Worm (Caenorhabditis elegans): ENCODE data around the gene F54G2.1.

F54G2.1 gene

ce11 chrX:2613077-2613476 lies 51.1 kb downstream of the F54G2.1 start (continued):
- TF ChIP-seq die-1 (tag; optimal IDR thresholded peaks at IDR 0.05) (peak; percentile 76), atf-7 (tag; optimal IDR thresholded peaks at IDR 0.05) (peak; percentile 58), egl-18 (GFP tag; IDR thresholded peaks at IDR 0.05) (peak; percentile 48; the same call in 1 of the 2 replicates), ccch-3 (GFP tag; optimal IDR thresholded peaks at IDR 0.05) (no peak), cebp-1 (GFP tag; IDR thresholded peaks at IDR 0.05) (0 out of 2 replicates have a peak, but pooled peaks have one; percentile 44), cebp-1 (tag; optimal IDR thresholded peaks at IDR 0.05) (peak; percentile 79), F57A8.1 (GFP tag; optimal IDR thresholded peaks at IDR 0.05) (peak; percentile 76), snpc-1.1 (tag; optimal IDR thresholded peaks at IDR 0.05; ENCODE audit: insufficient read depth) (peak; percentile 32)

- TF ChIP-seq akir-1 (GFP tag; optimal IDR thresholded peaks at IDR 0.05) (no peak), cebp-1 (GFP tag; IDR thresholded peaks at IDR 0.05) (no peak), cebp-1 (tag; optimal IDR thresholded peaks at IDR 0.05) (peak; percentile 54), Y53G8AR.9 (GFP tag; conservative IDR thresholded peaks at IDR 0.05) (no peak), F57C9.4 (tag; optimal IDR thresholded peaks at IDR 0.05) (no peak)
Measured at ce11 chrX:2607522-2608278, 56.5 kb downstream of the F54G2.1 start, which contains the start of gene T03G6.1. Gene T03G6.1 (plus strand): TSS chrX:2608228.

ce11 chrX:2604358-2605016 lies 59.7 kb downstream of the F54G2.1 start:
- no peak for TF ChIP-seq mcd-1 (GFP tag; IDR thresholded peaks at IDR 0.05)
- no peak for TF ChIP-seq B0336.3 (GFP tag; IDR thresholded peaks at IDR 0.05)
- peak; percentile 27 for TF ChIP-seq K12H6.12 (tag; optimal IDR thresholded peaks at IDR 0.05)
- no peak for TF ChIP-seq nhr-80 (tag; optimal IDR thresholded peaks at IDR 0.05)

ce11 chrX:2601025-2601705 lies 63.0 kb downstream of the F54G2.1 start:
- TF ChIP-seq K12H6.12 (tag; optimal IDR thresholded peaks at IDR 0.05) (no peak), snpc-1.3 (tag; optimal IDR thresholded peaks at IDR 0.05; ENCODE audit: insufficient read depth) (no peak), nfya-1 (tag; optimal IDR thresholded peaks at IDR 0.05; ENCODE audit: borderline replicate concordance, insufficient read depth) (no peak), egl-44 (GFP tag; IDR thresholded peaks at IDR 0.05) (no peak), ccch-3 (GFP tag; optimal IDR thresholded peaks at IDR 0.05) (no peak), dpl-1 (GFP tag; optimal IDR thresholded peaks at IDR 0.05) (no peak), cebp-1 (GFP tag; IDR thresholded peaks at IDR 0.05) (no peak), cebp-1 (tag; optimal IDR thresholded peaks at IDR 0.05) (no peak), nhr-80 (tag; optimal IDR thresholded peaks at IDR 0.05) (no peak), F55B11.4 (tag; optimal IDR thresholded peaks at IDR 0.05; ENCODE audit: borderline replicate concordance, insufficient read depth) (no peak), T26A5.8 (tag; optimal IDR thresholded peaks at IDR 0.05) (no peak), sptf-2 (GFP tag; optimal IDR thresholded peaks at IDR 0.05) (no peak), dpff-1 (tag; optimal IDR thresholded peaks at IDR 0.05) (no peak), F52B5.7 (tag; optimal IDR thresholded peaks at IDR 0.05) (no peak), nfyb-1 (GFP tag; IDR thresholded peaks at IDR 0.05) (no peak), F23B12.7 (tag; optimal IDR thresholded peaks at IDR 0.05; ENCODE audit: insufficient read depth) (no peak), rec-8 (tag; optimal IDR thresholded peaks at IDR 0.05) (no peak), aptf-2 (GFP tag; conservative IDR thresholded peaks at IDR 0.05) (no peak)
